Fruit fly (Drosophila melanogaster) whole organism, prepupa: ENCODE measurements around the gene Osi19.

Experiments
- CG10631 ChIP-seq: fragments of 200-800 bp; sonication (Bioruptor generic); optimal IDR thresholded peaks from 2 replicates; lab custom pipeline; 2016; ENCODE audit warnings: missing biosample characterization, missing genetic modification characterization
- CG11294 ChIP-seq: fragments of 200-800 bp; sonication (Bioruptor generic); IDR thresholded peaks from 2 replicates; pipeline ENCODE4 v1.3.6; 2022; ENCODE audit warnings: missing biosample characterization, missing genetic modification characterization
- CG11762 ChIP-seq: fragments of 200-800 bp; sonication (Bioruptor generic); optimal IDR thresholded peaks from 3 replicates; lab custom pipeline; 2016; ENCODE audit warnings: missing biosample characterization, missing genetic modification characterization; ENCODE audit not compliant: insufficient read depth
- CG15336 ChIP-seq: fragments of 200-800 bp; sonication (Bioruptor generic); IDR thresholded peaks from 2 replicates; pipeline ENCODE4 v1.3.6; 2022; ENCODE audit warnings: missing biosample characterization, missing genetic modification characterization
- CG16779 ChIP-seq: fragments of 200-800 bp; sonication (Bioruptor generic); optimal IDR thresholded peaks from 3 replicates; lab custom pipeline; 2017; ENCODE audit warnings: missing biosample characterization, mild to moderate bottlenecking, missing genetic modification characterization
- CG3032 ChIP-seq: fragments of 200-800 bp; optimal IDR thresholded peaks from 2 replicates; lab custom pipeline; 2019; ENCODE audit warnings: missing biosample characterization, mild to moderate bottlenecking, missing genetic modification characterization, moderate library complexity
- CG31627 ChIP-seq: fragments of 200-800 bp; sonication (Bioruptor generic); optimal IDR thresholded peaks from 3 replicates; lab custom pipeline; 2016; ENCODE audit warnings: missing biosample characterization, missing genetic modification characterization
- CG32006 ChIP-seq: fragments of 200-800 bp; sonication (Bioruptor generic); optimal IDR thresholded peaks from 3 replicates; lab custom pipeline; 2017; ENCODE audit warnings: missing biosample characterization, mild to moderate bottlenecking, missing genetic modification characterization
- CG34406 ChIP-seq: fragments of 200-800 bp; sonication (Bioruptor generic); optimal IDR thresholded peaks from 3 replicates; lab custom pipeline; 2016; ENCODE audit warnings: missing biosample characterization, missing genetic modification characterization
- CG4318 ChIP-seq: fragments of 200-800 bp; sonication (Bioruptor generic); optimal IDR thresholded peaks from 3 replicates; lab custom pipeline; 2017; ENCODE audit warnings: missing biosample characterization, mild to moderate bottlenecking, missing genetic modification characterization
- CG6163 ChIP-seq: fragments of 200-800 bp; sonication (Bioruptor generic); IDR thresholded peaks from 3 replicates; pipeline ENCODE4 v1.3.6; 2022; ENCODE audit warnings: missing biosample characterization, missing genetic modification characterization
- CG6276 ChIP-seq: fragments of 200-800 bp; sonication (Bioruptor generic); optimal IDR thresholded peaks from 2 replicates; lab custom pipeline; 2017; ENCODE audit warnings: missing biosample characterization, mild to moderate bottlenecking, missing genetic modification characterization
- CG6808 ChIP-seq: fragments of 200-800 bp; sonication (Bioruptor generic); optimal IDR thresholded peaks from 3 replicates; lab custom pipeline; 2017; ENCODE audit warnings: missing biosample characterization, missing genetic modification characterization, mild to moderate bottlenecking, moderate library complexity, missing genetic modification reagents
- CG7368 ChIP-seq: fragments of 200-800 bp; sonication (Bioruptor generic); optimal IDR thresholded peaks from 3 replicates; lab custom pipeline; 2016; ENCODE audit warnings: missing biosample characterization, missing genetic modification characterization
- CG8319 ChIP-seq: fragments of 200-800 bp; sonication (Bioruptor generic); optimal IDR thresholded peaks from 3 replicates; lab custom pipeline; 2016; ENCODE audit warnings: missing biosample characterization, missing genetic modification characterization
- CG8632 ChIP-seq: fragments of 200-800 bp; sonication (Bioruptor generic); optimal IDR thresholded peaks from 3 replicates; lab custom pipeline; 2016; ENCODE audit warnings: missing biosample characterization, missing genetic modification characterization
- Eip75B ChIP-seq: fragments of 200-800 bp; sonication (Bioruptor generic); optimal IDR thresholded peaks from 3 replicates; lab custom pipeline; 2016; ENCODE audit warnings: missing biosample characterization, missing genetic modification characterization
- Eip78C ChIP-seq: fragments of 200-800 bp; sonication (Bioruptor generic); peaks from one replicate; lab custom pipeline; 2016; ENCODE audit warnings: missing biosample characterization, missing genetic modification characterization
- Ets21C ChIP-seq: fragments of 200-800 bp; sonication (Bioruptor generic); optimal IDR thresholded peaks from 3 replicates; lab custom pipeline; 2016; ENCODE audit warnings: missing biosample characterization, missing genetic modification characterization
- Ets96B ChIP-seq: fragments of 200-800 bp; optimal IDR thresholded peaks from 2 replicates; lab custom pipeline; 2019; ENCODE audit warnings: missing biosample characterization, mild to moderate bottlenecking, missing genetic modification characterization, moderate library complexity
- Hr38 ChIP-seq: sonication (Bioruptor generic); optimal IDR thresholded peaks from 2 replicates; lab custom pipeline; 2016; ENCODE audit warnings: missing biosample characterization, missing genetic modification characterization
- Hr39 ChIP-seq: fragments of 200-800 bp; sonication (Bioruptor generic); optimal IDR thresholded peaks from 2 replicates; lab custom pipeline; 2016; ENCODE audit warnings: missing biosample characterization, missing genetic modification characterization
- Hr4 ChIP-seq: fragments of 200-800 bp; sonication (Bioruptor generic); optimal IDR thresholded peaks from 3 replicates; lab custom pipeline; 2016; ENCODE audit warnings: missing biosample characterization, missing genetic modification characterization
- Lpt ChIP-seq: fragments of 200-800 bp; sonication (Bioruptor generic); optimal IDR thresholded peaks from 3 replicates; lab custom pipeline; 2016; ENCODE audit warnings: missing biosample characterization, missing genetic modification characterization
- Sox102F ChIP-seq: fragments of 200-800 bp; sonication (Bioruptor generic); optimal IDR thresholded peaks from 2 replicates; lab custom pipeline; 2016; ENCODE audit warnings: missing biosample characterization, mild to moderate bottlenecking, missing genetic modification characterization
- Sox14 ChIP-seq: fragments of 200-800 bp; sonication (Bioruptor generic); optimal IDR thresholded peaks from 3 replicates; lab custom pipeline; 2016; ENCODE audit warnings: missing biosample characterization, missing genetic modification characterization
- acj6 ChIP-seq: fragments of 200-800 bp; sonication (Bioruptor generic); optimal IDR thresholded peaks from 3 replicates; lab custom pipeline; 2016; ENCODE audit warnings: missing biosample characterization, missing genetic modification characterization
- cyc ChIP-seq: fragments of 200-800 bp; sonication (Bioruptor generic); optimal IDR thresholded peaks from 3 replicates; lab custom pipeline; 2016; ENCODE audit warnings: missing biosample characterization, missing genetic modification characterization
- eg ChIP-seq: fragments of 200-800 bp; sonication (Bioruptor generic); IDR thresholded peaks from 3 replicates; pipeline ENCODE4 v1.3.6; 2022; ENCODE audit warnings: missing biosample characterization, missing genetic modification characterization
- esn ChIP-seq: fragments of 200-800 bp; sonication (Bioruptor generic); optimal IDR thresholded peaks from 2 replicates; lab custom pipeline; 2016; ENCODE audit warnings: missing biosample characterization, mild to moderate bottlenecking, missing genetic modification characterization, moderate library complexity
- fd59A ChIP-seq: fragments of 200-800 bp; sonication (Bioruptor generic); optimal IDR thresholded peaks from 2 replicates; lab custom pipeline; 2017; ENCODE audit warnings: missing biosample characterization, mild to moderate bottlenecking, missing genetic modification characterization, missing genetic modification reagents
- fkh ChIP-seq: fragments of 200-800 bp; sonication (Bioruptor generic); optimal IDR thresholded peaks from 3 replicates; lab custom pipeline; 2017; ENCODE audit warnings: missing biosample characterization, mild to moderate bottlenecking, missing genetic modification characterization, moderate library complexity
- lz ChIP-seq: fragments of 200-800 bp; sonication (Bioruptor generic); optimal IDR thresholded peaks from 3 replicates; lab custom pipeline; 2016; ENCODE audit warnings: missing biosample characterization, missing genetic modification characterization
- net ChIP-seq: fragments of 200-800 bp; sonication (Bioruptor generic); optimal IDR thresholded peaks from 3 replicates; lab custom pipeline; 2016; ENCODE audit warnings: missing biosample characterization, missing genetic modification characterization
- spab ChIP-seq: fragments of 200-800 bp; sonication (Bioruptor generic); optimal IDR thresholded peaks from 2 replicates; lab custom pipeline; 2017; ENCODE audit warnings: missing biosample characterization, mild to moderate bottlenecking, missing genetic modification characterization, missing genetic modification reagents
- svp ChIP-seq: fragments of 200-800 bp; sonication (Bioruptor generic); peaks from one replicate; lab custom pipeline; 2016; ENCODE audit warnings: missing biosample characterization, missing genetic modification characterization
- topi ChIP-seq: fragments of 200-800 bp; sonication (Bioruptor generic); optimal IDR thresholded peaks from 3 replicates; lab custom pipeline; 2016; ENCODE audit warnings: missing biosample characterization, missing genetic modification characterization
- vri ChIP-seq: fragments of 200-800 bp; sonication (Bioruptor generic); optimal IDR thresholded peaks from 3 replicates; lab custom pipeline; 2016; ENCODE audit warnings: missing biosample characterization, mild to moderate bottlenecking, missing genetic modification characterization

Osi19 gene

DNA sequence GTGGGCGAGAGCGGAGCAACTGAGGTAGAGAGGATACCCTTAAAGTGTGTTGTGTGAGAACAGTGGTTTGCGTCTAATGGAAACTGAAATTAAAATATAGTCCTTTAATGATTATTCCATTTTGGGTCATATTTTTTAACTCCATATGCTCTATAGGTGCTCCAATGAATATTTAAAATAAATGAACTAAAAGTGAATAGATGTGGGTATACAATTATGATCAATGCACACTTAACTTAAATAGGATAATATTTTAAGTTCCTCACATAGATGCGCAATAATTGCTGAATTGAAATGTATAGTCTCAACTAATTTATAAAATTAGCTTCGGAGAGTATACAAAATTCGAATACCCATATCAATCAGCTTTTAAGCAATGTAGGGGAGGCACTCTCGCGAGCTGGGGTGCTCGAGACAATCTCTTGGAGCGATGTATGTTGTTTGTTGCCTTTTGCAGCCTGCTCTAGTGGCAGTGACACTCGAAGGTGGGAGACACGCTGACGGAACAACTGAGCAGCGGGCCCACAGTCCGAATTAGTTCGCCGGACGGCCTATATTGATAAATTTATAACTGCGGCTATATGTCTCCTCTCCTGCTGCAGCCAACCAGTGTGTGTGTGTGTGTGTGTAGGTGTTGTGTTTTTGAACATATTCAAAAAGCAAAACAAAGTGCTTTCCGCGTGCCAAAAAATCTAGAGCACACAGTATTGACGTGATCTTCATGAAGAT, 18.6 kb downstream of the Osi19 start (continued):
- TF ChIP-seq CG8319 (GFP tag; lab: Kevin White, UChicago): peak; percentile 64
- peak; percentile 93 for TF ChIP-seq svp
- TF ChIP-seq Eip75B (GFP tag; lab: Kevin White, UChicago): peak; percentile 84
- peak; percentile 87 for TF ChIP-seq CG6163
- TF ChIP-seq Hr39 (GFP tag; lab: Kevin White, UChicago): peak; percentile 81
- peak; percentile 82; the same call in 1 of the 2 replicates for TF ChIP-seq CG15336 (GFP tag; lab: Robert Waterston, UW)
- TF ChIP-seq CG31627: peak; percentile 76
- TF ChIP-seq Hr4 (GFP tag; lab: Kevin White, UChicago): peak; percentile 91
- TF ChIP-seq Sox102F (GFP tag; lab: Kevin White, UChicago): peak; percentile 77
- TF ChIP-seq CG4318: peak; percentile 79
- no peak for TF ChIP-seq CG16779
- no peak for TF ChIP-seq Hr38 (GFP tag; lab: Kevin White, UChicago)
- peak; percentile 81 for TF ChIP-seq CG8632 (GFP tag; lab: Kevin White, UChicago)
- peak; percentile 83 for TF ChIP-seq acj6 (GFP tag; lab: Kevin White, UChicago)
- peak; percentile 75 for TF ChIP-seq CG3032
- peak; percentile 89 for TF ChIP-seq esn (GFP tag; lab: Kevin White, UChicago)
- TF ChIP-seq eg (GFP tag; lab: Robert Waterston, UW): no peak
- peak; percentile 72 for TF ChIP-seq fd59A (GFP tag; lab: Kevin White, UChicago)
- no peak for TF ChIP-seq CG6276
- TF ChIP-seq CG34406: no peak
- TF ChIP-seq CG32006: peak; percentile 92
- no peak for TF ChIP-seq CG6808 (GFP tag; lab: Kevin White, UChicago)
- TF ChIP-seq CG10631 (GFP tag; lab: Kevin White, UChicago): peak; percentile 78
- no peak for TF ChIP-seq CG7368 (GFP tag; lab: Kevin White, UChicago)
- peak; percentile 70 for TF ChIP-seq spab

- TF ChIP-seq svp (peak; percentile 90), Ets21C (GFP tag; lab: Kevin White, UChicago) (no peak)
Observed at dm6 chr3R:6354408-6354807, 19.2 kb downstream of the Osi19 start.

- TF ChIP-seq Sox14: no peak
- TF ChIP-seq Ets21C (GFP tag; lab: Kevin White, UChicago): no peak
- no peak for TF ChIP-seq CG15336 (GFP tag; lab: Robert Waterston, UW)
- TF ChIP-seq Eip78C (GFP tag; lab: Kevin White, UChicago): no peak
- peak; percentile 46 for TF ChIP-seq lz (GFP tag; lab: Kevin White, UChicago)
- TF ChIP-seq esn (GFP tag; lab: Kevin White, UChicago): peak; percentile 32
- no peak for TF ChIP-seq vri (GFP tag; lab: Kevin White, UChicago)
- TF ChIP-seq cyc (GFP tag; lab: Kevin White, UChicago): peak; percentile 32
- peak; percentile 14; the same call in 1 of the 2 replicates for TF ChIP-seq CG11294 (GFP tag; lab: Robert Waterston, UW)
- TF ChIP-seq CG10631 (GFP tag; lab: Kevin White, UChicago): no peak
- TF ChIP-seq CG8632 (GFP tag; lab: Kevin White, UChicago): no peak
- peak; percentile 24 for TF ChIP-seq CG11762 (GFP tag; lab: Kevin White, UChicago)
- TF ChIP-seq acj6 (GFP tag; lab: Kevin White, UChicago): no peak
- TF ChIP-seq Lpt: no peak
- TF ChIP-seq, all 60 proteins: peak for 5
Observed at dm6 chr3R:6368100-6368499, 32.9 kb downstream of the Osi19 start, which contains the start of gene CG42724. Gene CG42724 (minus strand): TSS chr3R:6368288.

dm6 chr3R:6368550-6369238, 33.5 kb downstream of the Osi19 start, which contains the start of gene CG10286:
Gene CG10286 (plus strand): TSS chr3R:6368965.
- peak; percentile 16 for TF ChIP-seq esn (GFP tag; lab: Kevin White, UChicago)
- TF ChIP-seq Sox14: peak; percentile 42
- TF ChIP-seq CG6808 (GFP tag; lab: Kevin White, UChicago): peak; percentile 78
- peak; percentile 34 for TF ChIP-seq Ets96B (tag; lab: Kevin White, UChicago)
- TF ChIP-seq acj6 (GFP tag; lab: Kevin White, UChicago): peak; percentile 24
- TF ChIP-seq CG15336 (GFP tag; lab: Robert Waterston, UW): 0 out of 2 replicates have a peak, but pooled peaks have one; percentile 23
- no peak for TF ChIP-seq net (GFP tag; lab: Kevin White, UChicago)
- TF ChIP-seq topi: no peak
- no peak for TF ChIP-seq fkh (GFP tag; lab: Kevin White, UChicago)
- TF ChIP-seq CG10631 (GFP tag; lab: Kevin White, UChicago): peak; percentile 20
